Worm (Caenorhabditis elegans) whole organism, L4 larva: ENCODE results near the gene osm-7.

Experiments
- D1046.2 ChIP-seq: fragments of 200-800 bp; sonication (Bioruptor generic); IDR thresholded peaks from 2 replicates; pipeline ENCODE4 v1.3.6; 2022; ENCODE audit warnings: missing genetic modification characterization, missing compliant biosample characterization
- T20F7.1 ChIP-seq: fragments of 200-800 bp; sonication (Bioruptor generic); optimal IDR thresholded peaks from 2 replicates; lab custom pipeline; 2018; ENCODE audit warnings: mild to moderate bottlenecking, missing genetic modification characterization, missing compliant biosample characterization
- T26A8.4 ChIP-seq: fragments of 200-800 bp; sonication (Bioruptor generic); IDR thresholded peaks from 2 replicates; pipeline ENCODE4 v1.3.6; 2022; ENCODE audit warnings: missing genetic modification characterization, missing compliant biosample characterization
- ZK337.2 ChIP-seq: fragments of 200-800 bp; sonication (Bioruptor generic); IDR thresholded peaks from 2 replicates; pipeline ENCODE4 v1.3.6; 2022; ENCODE audit warnings: missing genetic modification reagents, missing genetic modification characterization, missing compliant biosample characterization
- ZK546.5 ChIP-seq, 2 experiments: sonication (generic microtip); optimal IDR thresholded peaks; 2 replicates each; lab custom pipeline; 2017; ENCODE audit warnings: missing biosample characterization in 2 of 2, missing genetic modification characterization in 2 of 2
- aha-1 ChIP-seq: fragments of 150-350 bp; peaks from one replicate; lab custom pipeline; 2014; ENCODE audit warnings: missing biosample characterization, missing genetic modification characterization
- arid-1 ChIP-seq: fragments of 200-800 bp; sonication (Bioruptor generic); conservative IDR thresholded peaks from 2 replicates; pipeline ENCODE4 v1.3.6; 2022; ENCODE audit warnings: missing genetic modification reagents, missing genetic modification characterization, missing compliant biosample characterization
- attf-4 ChIP-seq: sonication (generic microtip); optimal IDR thresholded peaks from 3 replicates; lab custom pipeline; 2017; ENCODE audit warnings: missing biosample characterization, missing genetic modification characterization
- ceh-20 ChIP-seq: fragments of 200-800 bp; sonication (Bioruptor generic); IDR thresholded peaks from 2 replicates; pipeline ENCODE4 v1.3.6; 2022; ENCODE audit warnings: missing genetic modification reagents, missing genetic modification characterization, missing compliant biosample characterization
- ceh-28 ChIP-seq: fragments of 150-350 bp; optimal IDR thresholded peaks from 2 replicates; lab custom pipeline; 2014; ENCODE audit warnings: missing biosample characterization, missing genetic modification reagents, missing genetic modification characterization
- ceh-44 ChIP-seq: fragments of 200-800 bp; sonication (Bioruptor generic); IDR thresholded peaks from 2 replicates; pipeline ENCODE4 v1.3.6; 2022; ENCODE audit warnings: missing genetic modification reagents, missing genetic modification characterization, missing compliant biosample characterization
- ceh-82 ChIP-seq: sonication (generic microtip); optimal IDR thresholded peaks from 2 replicates; lab custom pipeline; 2017; ENCODE audit warnings: missing biosample characterization, missing genetic modification characterization
- ctbp-1 ChIP-seq: fragments of 200-800 bp; sonication (Bioruptor generic); IDR thresholded peaks from 2 replicates; pipeline ENCODE4 v1.3.6; 2022; ENCODE audit warnings: missing genetic modification reagents, missing genetic modification characterization, missing compliant biosample characterization
- daf-12 ChIP-seq: fragments of 150-350 bp; optimal IDR thresholded peaks from 2 replicates; lab custom pipeline; 2014; ENCODE audit warnings: missing biosample characterization, missing genetic modification reagents, missing genetic modification characterization
- daf-16 ChIP-seq, 3 experiments: sonication (generic microtip); optimal IDR thresholded peaks; 2 replicates each; lab custom pipeline; 2016 to 2017; ENCODE audit warnings: missing genetic modification characterization in 3 of 3, missing genetic modification reagents in 3 of 3, mild to moderate bottlenecking in 2 of 3, missing compliant biosample characterization in 2 of 3, missing biosample characterization in 1 of 3, moderate library complexity in 1 of 3
- dmd-6 ChIP-seq: fragments of 200-800 bp; sonication (Bioruptor generic); IDR thresholded peaks from 2 replicates; pipeline ENCODE4 v1.3.6; 2022; ENCODE audit warnings: missing genetic modification reagents, missing genetic modification characterization, missing compliant biosample characterization
- dmd-8 ChIP-seq: fragments of 200-800 bp; sonication (Bioruptor generic); IDR thresholded peaks from 2 replicates; pipeline ENCODE4 v1.3.6; 2022; ENCODE audit warnings: missing genetic modification characterization, missing compliant biosample characterization
- dmd-9 ChIP-seq: fragments of 200-800 bp; sonication (Bioruptor generic); IDR thresholded peaks from 2 replicates; pipeline ENCODE4 v1.3.6; 2022; ENCODE audit warnings: missing genetic modification reagents, missing genetic modification characterization, missing compliant biosample characterization
- duxl-1 ChIP-seq: sonication (generic microtip); optimal IDR thresholded peaks from 2 replicates; lab custom pipeline; 2016; ENCODE audit warnings: mild to moderate bottlenecking, missing genetic modification characterization, moderate library complexity, missing compliant biosample characterization; ENCODE audit not compliant: poor library complexity
- dve-1 ChIP-seq: sonication (generic microtip); optimal IDR thresholded peaks from 2 replicates; lab custom pipeline; 2017; ENCODE audit warnings: antibody characterized with exemption, mild to moderate bottlenecking, missing genetic modification characterization, missing compliant biosample characterization; ENCODE audit not compliant: insufficient read depth
- fkh-10 ChIP-seq: fragments of 150-350 bp; optimal IDR thresholded peaks from 2 replicates; lab custom pipeline; 2014; ENCODE audit warnings: missing biosample characterization, missing genetic modification reagents, missing genetic modification characterization
- fos-1 ChIP-seq: fragments of 150-350 bp; optimal IDR thresholded peaks from 2 replicates; lab custom pipeline; 2014; ENCODE audit warnings: missing biosample characterization, missing genetic modification characterization
- gei-8 ChIP-seq: fragments of 200-800 bp; sonication (Bioruptor generic); optimal IDR thresholded peaks from 2 replicates; lab custom pipeline; 2018; ENCODE audit warnings: mild to moderate bottlenecking, missing genetic modification characterization, missing compliant biosample characterization
- hif-1 ChIP-seq, 2 experiments: sonication (generic microtip); optimal IDR thresholded peaks; 2 replicates each; lab custom pipeline; 2016 to 2017; ENCODE audit warnings: missing compliant biosample characterization in 2 of 2, missing genetic modification characterization in 2 of 2, missing genetic modification reagents in 2 of 2, missing genotype in 2 of 2, mild to moderate bottlenecking in 1 of 2
- jun-1 ChIP-seq: fragments of 150-350 bp; optimal IDR thresholded peaks from 2 replicates; lab custom pipeline; 2014; ENCODE audit warnings: missing biosample characterization, missing genetic modification reagents, missing genetic modification characterization
- lin-15B ChIP-seq: fragments of 150-350 bp; sonication (generic microtip); optimal IDR thresholded peaks from 3 replicates; lab custom pipeline; 2014; ENCODE audit warnings: missing biosample characterization, missing genetic modification characterization
- lin-29 ChIP-seq: fragments of 200-800 bp; sonication (Bioruptor generic); IDR thresholded peaks from 2 replicates; pipeline ENCODE4 v1.3.6; 2022; ENCODE audit warnings: missing genetic modification reagents, missing genetic modification characterization, missing compliant biosample characterization
- lin-38 ChIP-seq: fragments of 200-800 bp; sonication (Bioruptor generic); IDR thresholded peaks from 2 replicates; pipeline ENCODE4 v1.3.6; 2022; ENCODE audit warnings: missing genetic modification reagents, missing genetic modification characterization, missing compliant biosample characterization
- lsy-2 ChIP-seq, 2 experiments: fragments of 150-350 bp in 1 of 2; sonication (generic microtip) in 1 of 2; optimal IDR thresholded peaks; 2 replicates each; lab custom pipeline; 2014 to 2017; ENCODE audit warnings: missing biosample characterization in 2 of 2, missing genetic modification characterization in 2 of 2
- madf-5 ChIP-seq, 2 experiments: fragments of 200-800 bp; sonication (Bioruptor generic); IDR thresholded peaks; 2 replicates each; pipeline ENCODE4 v1.3.6; 2022; ENCODE audit warnings: missing compliant biosample characterization in 2 of 2, missing genetic modification characterization in 2 of 2
- mep-1 ChIP-seq: fragments of 150-350 bp; sonication (generic microtip); optimal IDR thresholded peaks from 3 replicates; lab custom pipeline; 2014; ENCODE audit warnings: missing biosample characterization, missing genetic modification characterization
- mxl-3 ChIP-seq: fragments of 200-800 bp; sonication (Bioruptor generic); optimal IDR thresholded peaks from 2 replicates; lab custom pipeline; 2018; ENCODE audit warnings: mild to moderate bottlenecking, missing genetic modification characterization, missing compliant biosample characterization
- nhr-102 ChIP-seq: sonication (generic microtip); optimal IDR thresholded peaks from 2 replicates; lab custom pipeline; 2016; ENCODE audit warnings: mild to moderate bottlenecking, missing genetic modification characterization, moderate library complexity, missing compliant biosample characterization
- nhr-237 ChIP-seq: sonication (generic microtip); optimal IDR thresholded peaks from 2 replicates; lab custom pipeline; 2017; ENCODE audit warnings: missing biosample characterization, missing genetic modification characterization
- nhr-28 ChIP-seq: fragments of 150-350 bp; optimal IDR thresholded peaks from 2 replicates; lab custom pipeline; 2014; ENCODE audit warnings: missing biosample characterization, missing genetic modification characterization
- nhr-48 ChIP-seq: sonication (generic microtip); optimal IDR thresholded peaks from 2 replicates; lab custom pipeline; 2016; ENCODE audit warnings: mild to moderate bottlenecking, missing genetic modification characterization, missing compliant biosample characterization
- pha-4 ChIP-seq, 2 experiments: fragments of 150-350 bp in 1 of 2; fragments of 200-800 bp in 1 of 2; sonication (Bioruptor generic) in 1 of 2; IDR thresholded peaks in 1 of 2; optimal IDR thresholded peaks in 1 of 2; 2 replicates each; pipeline versions ENCODE4 v1.3.6 to Lab custom; 2014 to 2022; ENCODE audit warnings: missing genetic modification characterization in 2 of 2, missing genetic modification reagents in 2 of 2, missing biosample characterization in 1 of 2, missing compliant biosample characterization in 1 of 2
- php-3 ChIP-seq: fragments of 200-800 bp; sonication (Bioruptor generic); IDR thresholded peaks from 2 replicates; pipeline ENCODE4 v1.3.6; 2022; ENCODE audit warnings: missing genetic modification reagents, missing genetic modification characterization, missing compliant biosample characterization
- pqm-1 ChIP-seq: sonication (generic microtip); optimal IDR thresholded peaks from 2 replicates; lab custom pipeline; 2017; ENCODE audit warnings: missing biosample characterization, missing genetic modification characterization
- saeg-2 ChIP-seq: fragments of 200-800 bp; sonication (Bioruptor generic); IDR thresholded peaks from 2 replicates; pipeline ENCODE4 v1.3.6; 2022; ENCODE audit warnings: missing genetic modification reagents, missing genetic modification characterization, missing compliant biosample characterization
- sdz-12 ChIP-seq: fragments of 200-800 bp; sonication (Bioruptor generic); optimal IDR thresholded peaks from 2 replicates; lab custom pipeline; 2018; ENCODE audit warnings: mild to moderate bottlenecking, missing genetic modification characterization, missing compliant biosample characterization
- snpc-1.2 ChIP-seq: fragments of 200-800 bp; sonication (Bioruptor generic); IDR thresholded peaks from 2 replicates; pipeline ENCODE4 v1.3.6; 2022; ENCODE audit warnings: missing genetic modification reagents, missing genetic modification characterization, missing compliant biosample characterization
- tra-1 ChIP-seq: fragments of 200-800 bp; sonication (Bioruptor generic); IDR thresholded peaks from 2 replicates; pipeline ENCODE4 v1.3.6; 2022; ENCODE audit warnings: missing genetic modification reagents, missing genetic modification characterization, missing compliant biosample characterization
- zag-1 ChIP-seq: fragments of 150-350 bp; optimal IDR thresholded peaks from 2 replicates; lab custom pipeline; 2014; ENCODE audit warnings: missing biosample characterization, missing genetic modification characterization
- zfp-2 ChIP-seq: sonication (generic microtip); optimal IDR thresholded peaks from 2 replicates; lab custom pipeline; 2016; ENCODE audit warnings: mild to moderate bottlenecking, missing genetic modification characterization, missing compliant biosample characterization
- ztf-7 ChIP-seq: fragments of 150-350 bp; optimal IDR thresholded peaks from 2 replicates; lab custom pipeline; 2014; ENCODE audit warnings: missing biosample characterization, missing genetic modification characterization

The osm-7 gene

DNA sequence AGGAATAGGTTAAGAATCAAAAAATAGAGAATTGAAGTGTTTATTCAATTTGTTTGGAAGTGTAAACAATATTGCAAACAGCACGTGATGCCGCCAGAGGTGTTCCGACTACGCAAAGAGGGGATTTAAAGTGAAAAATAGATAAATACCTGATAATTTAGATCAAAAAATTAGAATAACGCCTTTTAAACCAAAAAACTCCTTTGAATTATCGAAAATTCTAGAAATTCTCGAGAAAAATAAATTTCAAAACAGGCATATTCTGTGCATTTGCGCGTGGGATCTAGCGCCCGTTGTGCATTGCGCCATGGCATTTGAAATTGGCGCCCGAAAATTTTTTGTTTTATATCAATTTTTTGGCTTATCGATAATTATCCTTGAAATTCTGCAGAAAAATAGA, 46.3 kb downstream of the osm-7 start, which contains the start of gene hip-1 (continued):
- TF ChIP-seq dve-1 (tag; lab: Kevin White, UChicago) (peak; percentile 51), hif-1 (tag; optimal IDR thresholded peaks at IDR 0.05; lab: Kevin White, UChicago) (peak in 1 of 2 experiments; percentile 12), ztf-7 (tag; lab: Kevin White, UChicago) (no peak), attf-4 (tag; lab: Kevin White, UChicago) (no peak), ceh-82 (tag; lab: Kevin White, UChicago) (no peak), mxl-3 (GFP tag; lab: Kevin White, UChicago) (no peak)

DNA sequence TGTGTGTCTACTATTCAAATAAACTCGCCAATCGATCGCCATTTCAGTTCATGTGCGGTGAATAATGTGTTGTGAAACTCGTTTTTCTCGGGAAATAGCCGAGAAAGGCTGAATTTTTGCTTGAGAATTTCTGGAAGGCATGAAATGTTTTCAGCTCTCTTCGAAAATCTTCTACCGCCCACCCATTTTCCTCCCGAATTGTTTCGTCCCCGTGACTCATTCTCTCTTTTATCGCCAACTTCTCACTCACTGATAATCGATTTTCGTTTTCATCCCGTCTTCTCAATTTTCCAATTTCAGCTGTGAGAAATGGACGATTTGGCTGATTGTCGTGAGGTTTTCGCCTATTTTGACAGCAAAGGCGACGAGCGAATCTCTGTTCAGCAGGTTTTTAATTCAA, 47.0 kb downstream of the osm-7 start, which contains the start of gene mlc-5:
TSS of gene mlc-5 (plus strand) at position 301 of the 400 bp plus-strand sequence.
- no peak for TF ChIP-seq dmd-9 (GFP tag; lab: Robert Waterston, UW)
- TF ChIP-seq aha-1 = peak; percentile 41
- TF ChIP-seq, all 104 proteins: peak for 1

DNA sequence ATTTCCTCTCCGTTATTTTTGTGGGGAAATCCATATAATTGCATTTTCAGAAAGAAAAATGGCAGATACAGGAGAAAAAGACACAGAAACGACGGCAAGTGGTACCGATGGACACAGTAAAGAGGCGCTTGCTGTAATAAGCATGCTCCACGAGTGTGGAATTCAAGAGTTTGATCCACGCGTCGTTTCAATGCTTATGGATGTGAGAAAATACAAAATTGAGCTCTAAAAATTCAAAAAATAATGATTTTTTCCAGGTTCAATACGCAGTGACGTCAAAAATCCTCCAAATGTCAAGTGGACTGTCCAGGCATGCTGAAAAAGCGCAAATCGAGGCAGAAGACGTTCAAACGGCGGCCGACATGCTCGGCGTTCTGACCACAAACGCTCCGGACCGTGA, 48.2 kb downstream of the osm-7 start, which contains the start of gene taf-9:
TSS of gene taf-9 (plus strand) at position 51 of the 400 bp plus-strand sequence.
- no peak for TF ChIP-seq madf-5 (GFP tag; IDR thresholded peaks at IDR 0.05; lab: Robert Waterston, UW)
- no peak for TF ChIP-seq lin-29
- TF ChIP-seq attf-4 (tag; lab: Kevin White, UChicago) = no peak
- TF ChIP-seq ceh-44 (GFP tag; lab: Robert Waterston, UW) = no peak
- TF ChIP-seq pqm-1 (tag; lab: Kevin White, UChicago) = no peak
- TF ChIP-seq php-3 = 0 out of 2 replicates have a peak, but pooled peaks have one; percentile 9
- no peak for TF ChIP-seq nhr-237
- peak; percentile 9 for TF ChIP-seq dve-1 (tag; lab: Kevin White, UChicago)
- no peak for TF ChIP-seq mep-1
- peak in 1 of 2 experiments; percentile 17 for TF ChIP-seq lsy-2 (tag; optimal IDR thresholded peaks at IDR 0.05; lab: Kevin White, UChicago)
- no peak for TF ChIP-seq zfp-2
- TF ChIP-seq fos-1 (tag; lab: Kevin White, UChicago) = no peak
- TF ChIP-seq daf-16 (GFP tag; optimal IDR thresholded peaks at IDR 0.05; lab: Kevin White, UChicago) = no peak
- no peak for TF ChIP-seq daf-16 (tag; optimal IDR thresholded peaks at IDR 0.05; lab: Kevin White, UChicago)
- TF ChIP-seq tra-1 = no peak
- no peak for TF ChIP-seq pha-4 (GFP tag; IDR thresholded peaks at IDR 0.05; lab: Robert Waterston, UW)
- no peak for TF ChIP-seq pha-4 (tag; optimal IDR thresholded peaks at IDR 0.05; lab: Kevin White, UChicago)
- no peak for TF ChIP-seq zag-1 (tag; lab: Kevin White, UChicago)
- TF ChIP-seq lin-15B (tag; lab: Kevin White, UChicago) = no peak
- no peak for TF ChIP-seq jun-1
- no peak for TF ChIP-seq T20F7.1 (GFP tag; lab: Kevin White, UChicago)
- no peak for TF ChIP-seq ctbp-1
- no peak for TF ChIP-seq nhr-48
- no peak for TF ChIP-seq dmd-6 (GFP tag; lab: Robert Waterston, UW)
- TF ChIP-seq saeg-2 (GFP tag; lab: Robert Waterston, UW) = no peak
- TF ChIP-seq T26A8.4 (GFP tag; lab: Robert Waterston, UW) = no peak
- no peak for TF ChIP-seq nhr-28 (tag; lab: Kevin White, UChicago)
- TF ChIP-seq ZK546.5 (tag; optimal IDR thresholded peaks at IDR 0.05; lab: Kevin White, UChicago) = no peak
- TF ChIP-seq D1046.2 (GFP tag; lab: Robert Waterston, UW) = no peak
- TF ChIP-seq ceh-20 (GFP tag; lab: Robert Waterston, UW) = 0 out of 2 replicates have a peak, but pooled peaks have one; percentile 22
- peak; percentile 51 for TF ChIP-seq lin-38 (GFP tag; lab: Robert Waterston, UW)
- no peak for TF ChIP-seq fkh-10
- TF ChIP-seq duxl-1 (tag; lab: Kevin White, UChicago) = no peak
- TF ChIP-seq snpc-1.2 = no peak
- no peak for TF ChIP-seq arid-1
- no peak for TF ChIP-seq nhr-102 (tag; lab: Kevin White, UChicago)
- TF ChIP-seq ceh-28 (tag; lab: Kevin White, UChicago) = no peak
- TF ChIP-seq gei-8 (GFP tag; lab: Kevin White, UChicago) = no peak
- TF ChIP-seq sdz-12 (GFP tag; lab: Kevin White, UChicago) = no peak
- TF ChIP-seq dmd-8 = no peak
- TF ChIP-seq daf-12 (tag; lab: Kevin White, UChicago) = no peak
- TF ChIP-seq ZK337.2 (GFP tag; lab: Robert Waterston, UW) = no peak
